Worm (Caenorhabditis elegans): Measurements from ENCODE around the gene kin-29.

- no peak for TF ChIP-seq flt-1 (GFP tag; IDR thresholded peaks at IDR 0.05)
- no peak for TF ChIP-seq tab-1 (GFP tag; IDR thresholded peaks at IDR 0.05)
- TF ChIP-seq cog-1 (tag; optimal IDR thresholded peaks at IDR 0.05): no peak
- no peak for TF ChIP-seq ref-1 (GFP tag; conservative IDR thresholded peaks at IDR 0.05)
- no peak for TF ChIP-seq ztf-29 (GFP tag; IDR thresholded peaks at IDR 0.05)
- no peak for TF ChIP-seq T22C8.4 (GFP tag; IDR thresholded peaks at IDR 0.05)
- TF ChIP-seq ztf-23 (GFP tag; IDR thresholded peaks at IDR 0.05): no peak
These were observed 1.7 kb upstream of the kin-29 start for ce11 chrX:2853963-2854362.
